Worm (Caenorhabditis elegans) whole organism, mixed stage, embryonic: ENCODE data around the gene gly-11.

Source experiments
- M03D4.4 ChIP-seq: sonication (generic microtip); optimal IDR thresholded peaks from 2 replicates; lab custom pipeline; 2017; ENCODE audit warnings: mild to moderate bottlenecking, missing genetic modification characterization, missing compliant biosample characterization
- bed-3 ChIP-seq: fragments of 200-800 bp; sonication (Bioruptor generic); optimal IDR thresholded peaks from 3 replicates; lab custom pipeline; 2018; ENCODE audit warnings: mild to moderate bottlenecking, missing genetic modification characterization, moderate library complexity, missing compliant biosample characterization
- blmp-1 ChIP-seq: fragments of 150-350 bp; optimal IDR thresholded peaks from 2 replicates; lab custom pipeline; 2014; ENCODE audit warnings: missing biosample characterization, missing genetic modification characterization
- ceh-43 ChIP-seq: fragments of 200-800 bp; sonication (Bioruptor generic); optimal IDR thresholded peaks from 2 replicates; lab custom pipeline; 2018; ENCODE audit warnings: mild to moderate bottlenecking, missing genetic modification characterization, moderate library complexity, missing compliant biosample characterization
- ceh-83 ChIP-seq: fragments of 200-800 bp; sonication (Bioruptor generic); optimal IDR thresholded peaks from 2 replicates; lab custom pipeline; 2018; ENCODE audit warnings: mild to moderate bottlenecking, missing genetic modification characterization, missing compliant biosample characterization
- ces-1 ChIP-seq: fragments of 150-350 bp; optimal IDR thresholded peaks from 2 replicates; lab custom pipeline; 2014; ENCODE audit warnings: missing biosample characterization, missing genetic modification reagents, missing genetic modification characterization
- cnd-1 ChIP-seq: fragments of 200-800 bp; sonication (Bioruptor generic); optimal IDR thresholded peaks from 2 replicates; lab custom pipeline; 2018; ENCODE audit warnings: mild to moderate bottlenecking, missing genetic modification characterization, missing compliant biosample characterization
- drap-1 ChIP-seq: fragments of 200-800 bp; sonication (Bioruptor generic); optimal IDR thresholded peaks from 3 replicates; lab custom pipeline; 2018; ENCODE audit warnings: mild to moderate bottlenecking, missing genetic modification characterization, missing compliant biosample characterization
- elt-3 ChIP-seq: fragments of 150-350 bp; optimal IDR thresholded peaks from 2 replicates; lab custom pipeline; 2014; ENCODE audit warnings: missing biosample characterization, missing genetic modification characterization
- flh-1 ChIP-seq: fragments of 200-800 bp; sonication (Bioruptor generic); optimal IDR thresholded peaks from 2 replicates; lab custom pipeline; 2018; ENCODE audit warnings: mild to moderate bottlenecking, missing genetic modification characterization, moderate library complexity, missing compliant biosample characterization
- ham-2 ChIP-seq: fragments of 200-800 bp; sonication (Bioruptor generic); optimal IDR thresholded peaks from 2 replicates; lab custom pipeline; 2018; ENCODE audit warnings: mild to moderate bottlenecking, missing genetic modification characterization, missing compliant biosample characterization
- hlh-1 ChIP-seq: fragments of 150-350 bp; optimal IDR thresholded peaks from 2 replicates; lab custom pipeline; 2014; ENCODE audit warnings: missing biosample characterization, missing genetic modification reagents, missing genetic modification characterization
- lin-13 ChIP-seq: fragments of 150-350 bp; optimal IDR thresholded peaks from 2 replicates; lab custom pipeline; 2014; ENCODE audit warnings: missing biosample characterization, missing genetic modification characterization
- lsy-2 ChIP-seq: fragments of 150-350 bp; optimal IDR thresholded peaks from 2 replicates; lab custom pipeline; 2014; ENCODE audit warnings: missing biosample characterization, missing genetic modification characterization
- mab-5 ChIP-seq: fragments of 150-350 bp; optimal IDR thresholded peaks from 2 replicates; lab custom pipeline; 2014; ENCODE audit warnings: missing biosample characterization, missing genetic modification characterization
- mep-1 ChIP-seq: fragments of 150-350 bp; optimal IDR thresholded peaks from 2 replicates; lab custom pipeline; 2017; ENCODE audit warnings: missing biosample characterization, missing genetic modification reagents, missing genetic modification characterization, inconsistent platforms
- mls-2 ChIP-seq: sonication (generic microtip); optimal IDR thresholded peaks from 2 replicates; lab custom pipeline; 2016; ENCODE audit warnings: mild to moderate bottlenecking, missing genetic modification characterization, moderate library complexity, missing compliant biosample characterization
- nhr-12 ChIP-seq: fragments of 150-350 bp; optimal IDR thresholded peaks from 2 replicates; lab custom pipeline; 2014; ENCODE audit warnings: missing biosample characterization, missing genetic modification characterization
- nhr-2 ChIP-seq: fragments of 150-350 bp; optimal IDR thresholded peaks from 2 replicates; lab custom pipeline; 2014; ENCODE audit warnings: missing biosample characterization, missing genetic modification characterization
- nhr-237 ChIP-seq: fragments of 150-350 bp; optimal IDR thresholded peaks from 2 replicates; lab custom pipeline; 2014; ENCODE audit warnings: missing biosample characterization, missing genetic modification characterization
- nhr-28 ChIP-seq: fragments of 150-350 bp; optimal IDR thresholded peaks from 2 replicates; lab custom pipeline; 2014; ENCODE audit warnings: missing biosample characterization, missing genetic modification characterization
- nhr-76 ChIP-seq: sonication (generic microtip); optimal IDR thresholded peaks from 2 replicates; lab custom pipeline; 2017; ENCODE audit warnings: missing biosample characterization, missing genetic modification characterization
- pha-4 ChIP-seq: fragments of 150-350 bp; optimal IDR thresholded peaks from 2 replicates; lab custom pipeline; 2018; ENCODE audit warnings: missing biosample characterization, missing genetic modification reagents, missing genetic modification characterization
- sem-2 ChIP-seq: fragments of 200-800 bp; sonication (Bioruptor generic); optimal IDR thresholded peaks from 2 replicates; lab custom pipeline; 2018; ENCODE audit warnings: mild to moderate bottlenecking, missing genetic modification characterization, missing compliant biosample characterization
- snpc-4 ChIP-seq: fragments of 150-350 bp; optimal IDR thresholded peaks from 2 replicates; lab custom pipeline; 2014; ENCODE audit warnings: missing biosample characterization, missing genetic modification characterization
- sptf-1 ChIP-seq: sonication (generic microtip); optimal IDR thresholded peaks from 2 replicates; lab custom pipeline; 2017; ENCODE audit warnings: mild to moderate bottlenecking, missing genetic modification characterization, moderate library complexity, missing compliant biosample characterization
- tbx-8 ChIP-seq: fragments of 200-800 bp; sonication (Bioruptor generic); optimal IDR thresholded peaks from 2 replicates; lab custom pipeline; 2018; ENCODE audit warnings: mild to moderate bottlenecking, missing genetic modification characterization, moderate library complexity, missing compliant biosample characterization
- unc-120 ChIP-seq: sonication (generic microtip); optimal IDR thresholded peaks from 2 replicates; lab custom pipeline; 2017; ENCODE audit warnings: missing genetic modification characterization, missing compliant biosample characterization; ENCODE audit not compliant: poor library complexity, severe bottlenecking
- unc-62 ChIP-seq: fragments of 150-350 bp; optimal IDR thresholded peaks from 2 replicates; lab custom pipeline; 2014; ENCODE audit warnings: missing biosample characterization, missing genetic modification reagents, missing genetic modification characterization
- zip-8 ChIP-seq: fragments of 150-350 bp; optimal IDR thresholded peaks from 2 replicates; lab custom pipeline; 2014; ENCODE audit warnings: missing biosample characterization, missing genetic modification characterization
- ztf-11 ChIP-seq: fragments of 150-350 bp; optimal IDR thresholded peaks from 2 replicates; lab custom pipeline; 2014; ENCODE audit warnings: missing biosample characterization, missing genetic modification characterization

The gly-11 gene

DNA sequence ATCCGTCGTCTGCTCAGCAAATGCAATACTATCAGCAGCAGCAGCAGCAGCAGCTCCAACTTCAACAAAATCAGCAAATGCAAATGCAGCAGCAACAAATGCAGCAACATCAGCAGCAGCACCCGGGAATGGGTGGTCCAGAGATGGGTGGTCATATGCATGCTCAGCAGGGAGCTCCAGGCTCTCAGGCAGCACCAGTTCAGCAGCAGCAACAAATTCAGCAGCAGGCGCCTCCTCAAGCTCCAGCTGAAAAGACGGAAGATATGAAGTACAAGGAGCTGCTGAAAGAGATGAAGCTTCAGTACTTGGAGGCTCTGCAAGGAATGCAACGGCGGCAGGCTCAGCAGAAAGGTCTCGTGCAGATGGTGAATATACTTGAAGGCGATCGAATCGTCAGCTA, 10.0 kb downstream of the gly-11 start:
- TF ChIP-seq sptf-1 (tag; lab: Kevin White, UChicago) = no peak
- no peak for TF ChIP-seq nhr-2 (tag; lab: Kevin White, UChicago)
- TF ChIP-seq mab-5 = no peak
- TF ChIP-seq ceh-83 (GFP tag; lab: Kevin White, UChicago) = no peak
- TF ChIP-seq nhr-12 (tag; lab: Kevin White, UChicago) = no peak
- no peak for TF ChIP-seq nhr-237 (tag; lab: Kevin White, UChicago)
- no peak for TF ChIP-seq lin-13 (tag; lab: Kevin White, UChicago)
- TF ChIP-seq ztf-11 (tag; lab: Kevin White, UChicago) = no peak
- TF ChIP-seq ces-1 (GFP tag; lab: Kevin White, UChicago) = no peak
- TF ChIP-seq elt-3 (tag; lab: Kevin White, UChicago) = no peak
- TF ChIP-seq cnd-1 (tag; lab: Kevin White, UChicago) = no peak
- no peak for TF ChIP-seq flh-1 (GFP tag; lab: Kevin White, UChicago)
- TF ChIP-seq M03D4.4 (tag; lab: Kevin White, UChicago) = no peak

DNA sequence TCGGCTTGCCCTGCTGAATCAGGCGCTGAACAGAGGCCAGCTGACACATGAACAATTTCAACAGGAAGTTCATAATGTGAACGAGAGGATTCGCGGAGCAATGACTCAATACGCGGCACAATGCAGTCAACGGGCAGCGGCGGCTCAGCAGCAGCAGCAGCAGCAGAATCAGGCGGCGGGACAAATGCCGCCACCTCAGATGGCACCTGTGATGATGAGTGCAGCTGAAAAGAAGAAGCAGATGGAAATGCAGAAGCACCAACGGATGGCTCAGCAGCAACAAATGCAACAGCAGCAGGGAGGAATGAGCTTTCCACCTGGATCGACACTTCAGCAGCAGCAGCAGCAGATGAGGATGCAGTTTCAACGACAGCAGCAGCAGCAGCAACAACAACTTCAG, 11.7 kb downstream of the gly-11 start:
- TF ChIP-seq lsy-2 (tag; lab: Kevin White, UChicago) (no peak), M03D4.4 (tag; lab: Kevin White, UChicago) (no peak), ztf-11 (tag; lab: Kevin White, UChicago) (no peak), nhr-237 (tag; lab: Kevin White, UChicago) (no peak), sem-2 (GFP tag; lab: Kevin White, UChicago) (no peak)

DNA sequence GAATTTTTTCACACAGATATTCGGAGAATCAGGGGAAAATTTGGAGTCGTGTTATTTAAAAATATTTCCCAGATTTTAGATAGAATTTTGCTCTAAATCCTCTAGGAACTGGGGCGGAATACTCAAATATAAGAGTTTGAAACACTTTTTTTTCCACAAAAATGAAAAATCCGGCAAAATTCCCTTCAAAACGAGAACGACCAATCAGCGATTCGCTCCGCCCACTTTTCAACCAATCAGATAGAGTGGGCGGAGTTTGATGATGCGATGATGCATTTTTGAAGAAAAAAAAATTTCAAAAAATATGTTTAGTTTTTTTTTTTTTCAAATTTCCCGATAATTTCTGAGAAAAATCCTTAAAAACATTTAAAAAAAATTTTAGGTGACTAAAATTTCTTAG, 12.6 kb downstream of the gly-11 start:
- TF ChIP-seq bed-3 (GFP tag; lab: Kevin White, UChicago) (no peak), ceh-83 (GFP tag; lab: Kevin White, UChicago) (no peak), ztf-11 (tag; lab: Kevin White, UChicago) (no peak), snpc-4 (no peak), tbx-8 (GFP tag; lab: Kevin White, UChicago) (no peak), unc-120 (no peak), nhr-28 (tag; lab: Kevin White, UChicago) (no peak), ces-1 (GFP tag; lab: Kevin White, UChicago) (no peak), mab-5 (no peak), M03D4.4 (tag; lab: Kevin White, UChicago) (no peak), nhr-2 (tag; lab: Kevin White, UChicago) (no peak), pha-4 (tag; lab: Kevin White, UChicago) (no peak)

DNA sequence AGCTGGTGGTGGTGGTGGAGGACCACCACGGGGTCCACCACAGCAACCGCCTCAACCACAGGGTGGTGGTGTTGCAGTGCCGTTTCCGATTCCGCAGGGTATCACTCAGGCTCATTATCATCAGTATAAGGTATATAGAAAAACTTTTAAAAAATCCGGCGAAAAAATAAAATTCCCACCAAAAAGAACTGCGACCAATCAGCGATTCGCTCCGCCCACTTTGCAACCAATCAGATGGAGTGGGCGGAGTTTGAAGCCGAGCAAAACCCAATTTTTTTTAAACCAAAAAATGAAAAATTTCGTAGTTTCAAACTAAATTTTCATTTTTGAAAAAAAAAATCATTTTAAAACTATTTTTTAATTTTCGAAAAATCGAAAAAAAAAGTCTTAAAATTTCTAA, 16.1 kb downstream of the gly-11 start:
- TF ChIP-seq unc-62 (no peak), hlh-1 (tag; lab: Kevin White, UChicago) (no peak), bed-3 (GFP tag; lab: Kevin White, UChicago) (no peak), ham-2 (GFP tag; lab: Kevin White, UChicago) (no peak), nhr-76 (tag; lab: Kevin White, UChicago) (no peak), ces-1 (GFP tag; lab: Kevin White, UChicago) (no peak), drap-1 (GFP tag; lab: Kevin White, UChicago) (no peak), snpc-4 (no peak), ceh-43 (GFP tag; lab: Kevin White, UChicago) (no peak), pha-4 (tag; lab: Kevin White, UChicago) (no peak), sem-2 (GFP tag; lab: Kevin White, UChicago) (no peak), sptf-1 (tag; lab: Kevin White, UChicago) (no peak), M03D4.4 (tag; lab: Kevin White, UChicago) (no peak)

DNA sequence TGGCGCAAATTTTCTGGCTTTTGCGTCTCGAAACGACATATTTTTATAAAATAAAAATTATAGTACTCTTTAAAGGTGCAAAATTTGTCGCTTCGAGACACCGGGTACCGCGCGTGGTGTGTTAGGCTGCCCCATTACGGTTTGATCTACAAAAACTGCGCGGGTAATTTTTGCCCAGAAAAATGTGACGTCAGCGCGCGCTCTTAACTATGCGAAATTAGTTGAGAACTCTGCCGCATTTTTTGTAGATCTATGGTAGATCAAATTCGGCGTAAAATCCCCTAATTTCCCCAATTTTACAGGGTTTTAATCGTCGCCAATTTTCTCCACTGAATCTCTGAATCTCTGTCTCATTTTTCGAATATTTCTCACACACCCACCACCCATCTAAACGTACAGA, 16.6 kb downstream of the gly-11 start, which contains the start of gene Y75B8A.8:
TSS of gene Y75B8A.8 (plus strand) at position 301 of the 400 bp plus-strand sequence.
- TF ChIP-seq flh-1 (GFP tag; lab: Kevin White, UChicago) (no peak), nhr-237 (tag; lab: Kevin White, UChicago) (no peak)

DNA sequence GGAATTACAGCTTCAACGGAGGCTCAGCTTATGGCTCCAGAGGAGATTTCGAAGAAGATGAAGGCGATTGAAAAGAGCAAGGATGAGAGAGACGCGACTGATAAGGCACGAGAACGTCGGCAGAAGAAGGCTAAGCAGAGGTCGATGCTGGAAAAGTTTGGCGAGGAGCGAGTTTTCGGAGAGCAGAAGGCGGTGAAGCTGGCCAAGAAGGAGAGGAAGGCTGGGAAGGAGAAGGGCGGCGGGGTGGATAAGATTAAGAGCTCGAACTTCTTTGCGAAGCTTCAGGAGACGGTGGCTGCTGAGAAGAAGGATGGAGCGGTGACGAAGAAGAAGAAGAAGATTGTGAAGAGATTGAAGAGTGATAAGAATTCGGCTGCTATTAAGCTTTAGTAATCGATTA, 17.8 kb downstream of the gly-11 start:
- TF ChIP-seq unc-120 (no peak), ces-1 (GFP tag; lab: Kevin White, UChicago) (no peak), snpc-4 (no peak), zip-8 (tag; lab: Kevin White, UChicago) (no peak), unc-62 (no peak), mls-2 (tag; lab: Kevin White, UChicago) (no peak), lin-13 (tag; lab: Kevin White, UChicago) (no peak), tbx-8 (GFP tag; lab: Kevin White, UChicago) (no peak), nhr-237 (tag; lab: Kevin White, UChicago) (no peak), lsy-2 (tag; lab: Kevin White, UChicago) (no peak), sem-2 (GFP tag; lab: Kevin White, UChicago) (no peak), mab-5 (no peak), blmp-1 (tag; lab: Kevin White, UChicago) (no peak), bed-3 (GFP tag; lab: Kevin White, UChicago) (no peak), mep-1 (no peak), nhr-28 (tag; lab: Kevin White, UChicago) (no peak), nhr-2 (tag; lab: Kevin White, UChicago) (no peak)
